Fruit fly (Drosophila melanogaster) whole organism, embryonic: Measurements from ENCODE around the gene Alp13.

Experiments
- ATbp ChIP-seq: fragments of 200-800 bp; sonication (Bioruptor generic); optimal IDR thresholded peaks from 2 replicates; lab custom pipeline; 2017; ENCODE audit warnings: missing biosample characterization, mild to moderate bottlenecking, missing genetic modification characterization, missing genetic modification reagents
- Antp ChIP-seq: fragments of 200-800 bp; sonication (Bioruptor generic); optimal IDR thresholded peaks from 3 replicates; lab custom pipeline; 2016; ENCODE audit warnings: missing biosample characterization, missing genetic modification characterization
- Asciz ChIP-seq: fragments of 200-800 bp; sonication (Bioruptor generic); optimal IDR thresholded peaks from 2 replicates; lab custom pipeline; 2017; ENCODE audit warnings: missing biosample characterization, mild to moderate bottlenecking, missing genetic modification characterization, missing genetic modification reagents
- Awh ChIP-seq: fragments of 200-800 bp; sonication (Bioruptor generic); IDR thresholded peaks from 2 replicates; pipeline ENCODE4, ENCODE4 v1.3.6; 2022; ENCODE audit warnings: missing biosample characterization, missing genetic modification characterization
- B-H2 ChIP-seq: fragments of 200-800 bp; sonication (Bioruptor generic); optimal IDR thresholded peaks from 2 replicates; lab custom pipeline; 2018; ENCODE audit warnings: missing biosample characterization, mild to moderate bottlenecking, missing genetic modification characterization
- Bteb2 ChIP-seq: fragments of 200-800 bp; sonication (Bioruptor generic); optimal IDR thresholded peaks from 2 replicates; lab custom pipeline; 2016; ENCODE audit warnings: missing biosample characterization, missing genetic modification characterization
- CG10274 ChIP-seq: fragments of 200-800 bp; sonication (Bioruptor generic); optimal IDR thresholded peaks from 3 replicates; lab custom pipeline; 2017; ENCODE audit warnings: missing biosample characterization, mild to moderate bottlenecking, missing genetic modification characterization
- CG13894 ChIP-seq: fragments of 200-800 bp; sonication (Bioruptor generic); optimal IDR thresholded peaks from 3 replicates; lab custom pipeline; 2018; ENCODE audit warnings: missing biosample characterization, mild to moderate bottlenecking, missing genetic modification characterization, moderate library complexity
- CG14860 ChIP-seq: fragments of 200-800 bp; sonication (Bioruptor generic); IDR thresholded peaks from 3 replicates; pipeline ENCODE4 v1.3.6; 2022; ENCODE audit warnings: missing biosample characterization, missing genetic modification characterization; ENCODE audit not compliant: partially characterized antibody
- CG15601 ChIP-seq: fragments of 200-800 bp; sonication (Bioruptor generic); optimal IDR thresholded peaks from 3 replicates; lab custom pipeline; 2019; ENCODE audit warnings: missing biosample characterization, mild to moderate bottlenecking, missing genetic modification characterization, moderate library complexity
- CG17186 ChIP-seq: fragments of 200-800 bp; sonication (Bioruptor generic); optimal IDR thresholded peaks from 3 replicates; lab custom pipeline; 2017; ENCODE audit warnings: missing biosample characterization, missing genetic modification reagents, missing genetic modification characterization
- CG2889 ChIP-seq: fragments of 200-800 bp; sonication (Bioruptor generic); IDR thresholded peaks from 3 replicates; pipeline ENCODE4 v1.3.6; 2022; ENCODE audit warnings: missing biosample characterization, missing genetic modification characterization
- CG5953 ChIP-seq: fragments of 200-800 bp; sonication (Bioruptor generic); IDR thresholded peaks from 2 replicates; pipeline ENCODE4 v1.3.6; 2022; ENCODE audit warnings: missing biosample characterization, missing genetic modification characterization
- CG6689 ChIP-seq: fragments of 200-800 bp; sonication (Bioruptor generic); IDR thresholded peaks from 2 replicates; pipeline ENCODE4 v1.3.6; 2022; ENCODE audit warnings: missing biosample characterization, missing genetic modification characterization
- CG7556 ChIP-seq: fragments of 200-800 bp; sonication (Bioruptor generic); optimal IDR thresholded peaks from 2 replicates; lab custom pipeline; 2017; ENCODE audit warnings: missing biosample characterization, mild to moderate bottlenecking, missing genetic modification characterization
- CG8281 ChIP-seq: fragments of 200-800 bp; sonication (Bioruptor generic); optimal IDR thresholded peaks from 2 replicates; lab custom pipeline; 2018; ENCODE audit warnings: missing biosample characterization, mild to moderate bottlenecking, missing genetic modification characterization, moderate library complexity
- CG8290 ChIP-seq, 3 experiments: fragments of 200-800 bp; sonication (Bioruptor generic); optimal IDR thresholded peaks; 2 replicates each; lab custom pipeline; 2016 to 2019; ENCODE audit warnings: missing biosample characterization in 3 of 3, missing genetic modification characterization in 3 of 3, mild to moderate bottlenecking in 2 of 3, moderate library complexity in 1 of 3
- CG9609 ChIP-seq: fragments of 200-800 bp; sonication (Bioruptor generic); optimal IDR thresholded peaks from 3 replicates; lab custom pipeline; 2016; ENCODE audit warnings: missing biosample characterization, missing genetic modification characterization
- CG9817 ChIP-seq: fragments of 200-800 bp; sonication (Bioruptor generic); optimal IDR thresholded peaks from 2 replicates; lab custom pipeline; 2018; ENCODE audit warnings: missing biosample characterization, mild to moderate bottlenecking, missing genetic modification characterization, moderate library complexity
- D19A ChIP-seq: fragments of 200-800 bp; optimal IDR thresholded peaks from 3 replicates; lab custom pipeline; 2019; ENCODE audit warnings: missing biosample characterization, mild to moderate bottlenecking, missing genetic modification characterization, moderate library complexity
- Dek ChIP-seq: fragments of 200-800 bp; sonication (Bioruptor generic); optimal IDR thresholded peaks from 3 replicates; lab custom pipeline; 2019; ENCODE audit warnings: missing biosample characterization, mild to moderate bottlenecking, missing genetic modification characterization, moderate library complexity
- Dref ChIP-seq: fragments of 200-800 bp; sonication (Bioruptor generic); IDR thresholded peaks from 2 replicates; pipeline ENCODE4 v1.3.6; 2022; ENCODE audit warnings: missing biosample characterization, missing genetic modification characterization
- ERR ChIP-seq: fragments of 200-800 bp; sonication (Bioruptor generic); optimal IDR thresholded peaks from 2 replicates; lab custom pipeline; 2016; ENCODE audit warnings: missing biosample characterization, missing genetic modification characterization
- Elba2 ChIP-seq: fragments of 200-800 bp; sonication (Bioruptor generic); optimal IDR thresholded peaks from 3 replicates; lab custom pipeline; 2016; ENCODE audit warnings: missing biosample characterization, missing genetic modification characterization
- Fer3 ChIP-seq: fragments of 200-800 bp; sonication (Bioruptor generic); optimal IDR thresholded peaks from 2 replicates; lab custom pipeline; 2018; ENCODE audit warnings: missing biosample characterization, mild to moderate bottlenecking, missing genetic modification characterization, moderate library complexity
- GATAe ChIP-seq: fragments of 200-800 bp; sonication (Bioruptor generic); conservative IDR thresholded peaks from 2 replicates; pipeline ENCODE4 v1.3.6; 2022; ENCODE audit warnings: missing biosample characterization, missing genetic modification characterization
- Gsc ChIP-seq: fragments of 200-800 bp; sonication (Bioruptor generic); IDR thresholded peaks from 2 replicates; pipeline ENCODE4 v1.3.6; 2022; ENCODE audit warnings: missing biosample characterization, missing genetic modification characterization
- Hand ChIP-seq: fragments of 200-800 bp; sonication (Bioruptor generic); optimal IDR thresholded peaks from 2 replicates; lab custom pipeline; 2017; ENCODE audit warnings: mild to moderate bottlenecking, missing biosample characterization, missing genetic modification reagents, missing genetic modification characterization
- Hr3 ChIP-seq: fragments of 200-800 bp; sonication (Bioruptor generic); optimal IDR thresholded peaks from 3 replicates; lab custom pipeline; 2016; ENCODE audit warnings: missing biosample characterization, missing genetic modification characterization
- Hr39 ChIP-seq: fragments of >200 bp; optimal IDR thresholded peaks from 2 replicates; lab custom pipeline; 2017
- Hr51 ChIP-seq, 2 experiments: fragments of 200-800 bp; sonication (Bioruptor generic); optimal IDR thresholded peaks; 2 replicates in 1 of 2; 3 replicates in 1 of 2; lab custom pipeline; 2016 to 2018; ENCODE audit warnings: missing biosample characterization in 2 of 2, missing genetic modification characterization in 2 of 2, mild to moderate bottlenecking in 1 of 2, moderate library complexity in 1 of 2
- Max ChIP-seq: fragments of 200-800 bp; sonication (Bioruptor generic); optimal IDR thresholded peaks from 2 replicates; lab custom pipeline; 2016; ENCODE audit warnings: missing biosample characterization, mild to moderate bottlenecking, missing genetic modification characterization
- Mes4 ChIP-seq: fragments of 200-800 bp; sonication (Bioruptor generic); optimal IDR thresholded peaks from 2 replicates; lab custom pipeline; 2016; ENCODE audit warnings: missing biosample characterization, missing genetic modification characterization
- Oli ChIP-seq: fragments of 200-800 bp; sonication (Bioruptor generic); optimal IDR thresholded peaks from 2 replicates; lab custom pipeline; 2018; ENCODE audit warnings: missing biosample characterization, mild to moderate bottlenecking, missing genetic modification characterization, moderate library complexity
- Pdp1 ChIP-seq, 2 experiments: fragments of 200-800 bp; sonication (Bioruptor generic); optimal IDR thresholded peaks; 3 replicates each; lab custom pipeline; 2016; ENCODE audit warnings: missing biosample characterization in 2 of 2, missing genetic modification characterization in 2 of 2, mild to moderate bottlenecking in 1 of 2, moderate library complexity in 1 of 2
- Rx ChIP-seq: fragments of 200-800 bp; sonication (Bioruptor generic); IDR thresholded peaks from 2 replicates; pipeline ENCODE4 v1.3.6; 2022; ENCODE audit warnings: missing biosample characterization, missing genetic modification characterization
- Side ChIP-seq: fragments of 200-800 bp; sonication (Bioruptor generic); optimal IDR thresholded peaks from 2 replicates; lab custom pipeline; 2016; ENCODE audit warnings: missing biosample characterization, missing genetic modification characterization
- Sin3A ChIP-seq: fragments of >200 bp; optimal IDR thresholded peaks from 2 replicates; lab custom pipeline; 2018
- cad ChIP-seq: fragments of >200 bp; optimal IDR thresholded peaks from 2 replicates; lab custom pipeline; 2017; ENCODE audit warnings: missing biosample characterization, missing genetic modification characterization
- corto ChIP-seq: fragments of 200-800 bp; sonication (Bioruptor generic); optimal IDR thresholded peaks from 2 replicates; lab custom pipeline; 2016; ENCODE audit warnings: missing biosample characterization, mild to moderate bottlenecking, missing genetic modification characterization, moderate library complexity
- da ChIP-seq: fragments of 200-800 bp; sonication (Bioruptor generic); optimal IDR thresholded peaks from 2 replicates; lab custom pipeline; 2016; ENCODE audit warnings: missing biosample characterization, missing genetic modification characterization
- fd64A ChIP-seq: fragments of 200-800 bp; sonication (Bioruptor generic); optimal IDR thresholded peaks from 3 replicates; lab custom pipeline; 2018; ENCODE audit warnings: missing biosample characterization, mild to moderate bottlenecking, missing genetic modification characterization
- gce ChIP-seq: fragments of 200-800 bp; sonication (Bioruptor generic); IDR thresholded peaks from 3 replicates; pipeline ENCODE4 v1.3.6; 2022; ENCODE audit warnings: missing biosample characterization, missing genetic modification characterization
- gem ChIP-seq: fragments of 200-800 bp; sonication (Bioruptor generic); optimal IDR thresholded peaks from 2 replicates; lab custom pipeline; 2019; ENCODE audit warnings: missing biosample characterization, mild to moderate bottlenecking, missing genetic modification characterization, moderate library complexity
- gsb-n ChIP-seq: fragments of 200-800 bp; sonication (Bioruptor generic); optimal IDR thresholded peaks from 3 replicates; lab custom pipeline; 2018; ENCODE audit warnings: missing biosample characterization, mild to moderate bottlenecking, missing genetic modification characterization
- inv ChIP-seq: fragments of 200-800 bp; sonication (Bioruptor generic); IDR thresholded peaks from 2 replicates; pipeline ENCODE4 v1.3.6; 2022; ENCODE audit warnings: missing biosample characterization, missing genetic modification characterization; ENCODE audit not compliant: partially characterized antibody
- sens ChIP-seq: fragments of 200-800 bp; sonication (Bioruptor generic); peaks from one replicate; lab custom pipeline; 2016; ENCODE audit warnings: missing biosample characterization, missing genetic modification characterization
- so ChIP-seq: fragments of 200-800 bp; sonication (Bioruptor generic); IDR thresholded peaks from 3 replicates; pipeline ENCODE4 v1.3.6; 2022; ENCODE audit warnings: missing biosample characterization, missing genetic modification characterization
- vvl ChIP-seq: fragments of 200-800 bp; sonication (Bioruptor generic); IDR thresholded peaks from 2 replicates; pipeline ENCODE4 v1.3.6; 2022; ENCODE audit warnings: missing biosample characterization, missing genetic modification characterization
- zf30C ChIP-seq: fragments of 200-800 bp; sonication (Bioruptor generic); optimal IDR thresholded peaks from 3 replicates; lab custom pipeline; 2018; ENCODE audit warnings: missing biosample characterization, mild to moderate bottlenecking, missing genetic modification characterization

Gene Alp13

DNA sequence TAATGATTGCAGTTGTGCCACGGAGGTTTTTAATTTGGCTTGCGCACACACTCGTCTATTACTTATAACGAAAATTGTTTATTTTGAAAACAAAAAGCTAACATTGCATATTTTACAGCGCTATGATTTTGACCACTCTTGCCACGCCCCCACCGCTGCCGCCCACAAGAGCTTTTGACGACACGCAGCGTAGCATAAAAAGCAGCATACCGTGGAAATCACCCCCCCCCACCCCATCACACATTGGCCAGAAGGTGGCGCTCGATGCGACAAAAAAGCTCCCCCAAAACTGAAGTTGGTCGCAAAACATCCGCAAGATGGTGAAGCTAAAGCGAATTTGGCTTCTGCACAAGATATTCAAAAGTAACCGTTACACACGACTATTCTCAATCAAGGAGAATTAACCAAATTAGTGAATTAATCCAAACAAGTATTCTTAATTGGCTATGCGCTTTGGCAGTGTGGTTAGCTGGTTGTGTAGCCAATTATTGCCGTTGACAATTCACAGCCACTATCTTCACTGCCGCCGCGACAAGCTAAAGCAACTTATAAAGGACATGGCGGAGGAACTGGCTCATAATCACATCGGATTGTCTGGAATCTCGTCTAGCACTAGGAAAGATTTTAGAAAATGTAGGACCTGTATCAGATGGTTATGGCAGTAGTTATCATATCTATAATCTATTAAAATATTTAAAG is 25.5 kb upstream of the Alp13 start (continued):
- no peak for TF ChIP-seq CG8281
- TF ChIP-seq Bteb2, result no peak
- no peak for TF ChIP-seq CG6689 (GFP tag; lab: Robert Waterston, UW)
- no peak for TF ChIP-seq so (GFP tag; lab: Robert Waterston, UW)
- no peak for TF ChIP-seq CG7556
- no peak for TF ChIP-seq CG15601 (tag; lab: Kevin White, UChicago)
- no peak for TF ChIP-seq Hr39
- no peak for TF ChIP-seq Dref (GFP tag; lab: Robert Waterston, UW)
- TF ChIP-seq CG13894 (tag; lab: Kevin White, UChicago), result no peak
- no peak for TF ChIP-seq Gsc (GFP tag; lab: Robert Waterston, UW)
- TF ChIP-seq gem, result peak; percentile 35
- no peak for TF ChIP-seq D19A
- TF ChIP-seq Max, result peak; percentile 16
- no peak for TF ChIP-seq Rx (GFP tag; lab: Robert Waterston, UW)
- no peak for TF ChIP-seq Elba2 (GFP tag; lab: Kevin White, UChicago)
- TF ChIP-seq CG9609 (GFP tag; lab: Kevin White, UChicago), result no peak
- TF ChIP-seq CG10274, result no peak
- TF ChIP-seq Asciz, result no peak
- TF ChIP-seq sens (GFP tag; lab: Kevin White, UChicago), result peak; percentile 32
- TF ChIP-seq gce (GFP tag; lab: Robert Waterston, UW), result peak; percentile 41; the same call in 1 of the 3 replicates
- TF ChIP-seq cad (GFP tag; lab: Kevin White, UChicago), result no peak
- no peak for TF ChIP-seq Hand (GFP tag; lab: Kevin White, UChicago)
- TF ChIP-seq Side (GFP tag; lab: Kevin White, UChicago), result peak; percentile 63
- TF ChIP-seq GATAe (GFP tag; lab: Robert Waterston, UW), result no peak
- peak in 1 of 2 experiments; percentile 24 for TF ChIP-seq Hr51 (GFP tag; optimal IDR thresholded peaks at IDR 0.05; lab: Kevin White, UChicago)
- no peak for TF ChIP-seq CG2889 (GFP tag; lab: Robert Waterston, UW)
- no peak for TF ChIP-seq corto (GFP tag; lab: Kevin White, UChicago)
- TF ChIP-seq zf30C, result no peak
- TF ChIP-seq fd64A (GFP tag; lab: Kevin White, UChicago), result no peak
- no peak for TF ChIP-seq inv (GFP tag; lab: Robert Waterston, UW)
- TF ChIP-seq ATbp (GFP tag; lab: Kevin White, UChicago), result peak; percentile 47
- TF ChIP-seq vvl, result peak; percentile 78
- no peak for TF ChIP-seq Dek (tag; lab: Kevin White, UChicago)
- TF ChIP-seq CG9817, result no peak
- TF ChIP-seq ERR (GFP tag; lab: Kevin White, UChicago), result peak; percentile 62
- no peak for TF ChIP-seq Sin3A
- no peak for TF ChIP-seq Hr3 (GFP tag; lab: Kevin White, UChicago)
- peak; percentile 64 for TF ChIP-seq Antp (GFP tag; lab: Kevin White, UChicago)
- peak; percentile 13 to 19 for TF ChIP-seq Pdp1 (GFP tag; optimal IDR thresholded peaks at IDR 0.05; lab: Kevin White, UChicago)
- TF ChIP-seq B-H2 (GFP tag; lab: Kevin White, UChicago), result peak; percentile 81
- TF ChIP-seq CG5953 (GFP tag; lab: Robert Waterston, UW), result peak; percentile 38; the same call in 1 of the 2 replicates
- no peak for TF ChIP-seq Mes4 (GFP tag; lab: Kevin White, UChicago)
- no peak for TF ChIP-seq gsb-n
- peak; percentile 7 for TF ChIP-seq Fer3 (tag; lab: Kevin White, UChicago)
- no peak for TF ChIP-seq CG14860 (GFP tag; lab: Robert Waterston, UW)
- 0 out of 2 replicates have a peak, but pooled peaks have one; percentile 16 for TF ChIP-seq Awh
- no peak for TF ChIP-seq da (GFP tag; lab: Kevin White, UChicago)
- TF ChIP-seq Oli (tag; lab: Kevin White, UChicago), result no peak
- no peak for TF ChIP-seq CG8290 (GFP tag; optimal IDR thresholded peaks at IDR 0.05; lab: Kevin White, UChicago)
- TF ChIP-seq CG8290 (tag; optimal IDR thresholded peaks at IDR 0.05; lab: Kevin White, UChicago), result peak in 1 of 2 experiments; percentile 70
- TF ChIP-seq CG17186 (GFP tag; lab: Kevin White, UChicago), result no peak
